Fruit fly (Drosophila melanogaster) whole organism, prepupa: ENCODE data around the gene CG14285.

ENCODE experiments used
- CG15336 ChIP-seq: fragments of 200-800 bp; sonication (Bioruptor generic); IDR thresholded peaks from 2 replicates; pipeline ENCODE4 v1.3.6; 2022; ENCODE audit warnings: missing biosample characterization, missing genetic modification characterization
- CG9139 ChIP-seq: fragments of 200-800 bp; sonication (Bioruptor generic); optimal IDR thresholded peaks from 3 replicates; lab custom pipeline; 2017; ENCODE audit warnings: missing biosample characterization, mild to moderate bottlenecking, missing genetic modification characterization
- Gug ChIP-seq: fragments of 200-800 bp; sonication (Bioruptor generic); IDR thresholded peaks from 2 replicates; pipeline ENCODE4 v1.3.6; 2022; ENCODE audit warnings: missing biosample characterization, missing genetic modification characterization

DNA sequence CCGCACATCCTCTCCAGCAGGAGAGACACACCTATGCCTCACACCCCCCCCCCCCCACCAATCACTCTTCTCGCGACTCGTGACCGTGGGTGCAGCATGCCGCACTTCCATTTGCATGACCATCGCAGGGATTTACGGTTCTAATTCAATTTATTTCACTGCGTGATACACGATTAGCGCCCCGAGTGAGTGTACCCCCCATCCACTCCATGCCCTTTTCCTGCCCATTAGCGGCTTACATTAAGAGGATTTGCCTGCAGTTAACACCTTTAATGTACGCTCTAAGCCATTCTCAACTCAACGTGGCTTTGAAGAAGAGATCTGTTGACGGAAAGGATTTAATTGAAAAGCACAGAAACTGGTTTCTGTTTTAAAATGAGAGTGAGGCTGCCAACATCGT, 27.6 kb downstream of the CG14285 start:
- no peak for TF ChIP-seq CG9139 (GFP tag; lab: Kevin White, UChicago)
- TF ChIP-seq Gug (GFP tag; lab: Robert Waterston, UW): no peak
- no peak for TF ChIP-seq CG15336
